Fruit fly (Drosophila melanogaster): Measurements from ENCODE around the gene asl.
A peak's percentile ranks its signal among the peaks of the same experiment; 100 is the strongest.

The asl gene

dm6 chr3R:5562956-5563355 lies 43.4 kb downstream of the asl start:
- TF ChIP-seq CG14655 (GFP tag; optimal IDR thresholded peaks at IDR 0.05) (no peak), CG34367 (tag; optimal IDR thresholded peaks at IDR 0.05) (no peak), CG17806 (tag; optimal IDR thresholded peaks at IDR 0.05) (no peak), rn (GFP tag; IDR thresholded peaks at IDR 0.05) (no peak)

DNA sequence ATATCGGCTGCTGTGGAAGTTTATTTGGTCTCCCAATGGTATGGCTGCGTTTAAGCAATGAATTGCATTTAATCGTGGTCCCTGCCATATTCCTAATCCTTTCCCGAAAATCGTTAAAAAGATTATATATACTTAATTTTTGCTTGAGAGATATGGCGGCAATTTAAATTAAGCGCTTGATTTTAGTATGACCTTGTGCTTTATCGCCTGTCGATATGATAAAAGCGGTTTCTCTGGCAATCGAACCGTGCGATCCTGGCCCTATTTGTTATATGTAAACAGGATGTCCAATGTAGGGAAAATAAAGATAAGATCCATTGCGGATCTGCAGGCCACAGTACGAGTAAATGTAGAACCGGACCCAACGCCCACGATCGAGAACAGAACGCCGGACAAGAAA lies 51.5 kb downstream of the asl start, which contains the start of gene Snm1:
Gene Snm1 (plus strand): TSS at position 233 of the 400 bp plus-strand sequence.
- TF ChIP-seq Ets98B (GFP tag; IDR thresholded peaks at IDR 0.05): no peak
- no peak for TF ChIP-seq CG34367 (tag; optimal IDR thresholded peaks at IDR 0.05)
- TF ChIP-seq CG4496 (GFP tag; IDR thresholded peaks at IDR 0.05): 0 out of 3 replicates have a peak, but pooled peaks have one; percentile 21
- TF ChIP-seq Pif1B (GFP tag; optimal IDR thresholded peaks at IDR 0.05): no peak

- TF ChIP-seq Pif1B (GFP tag; optimal IDR thresholded peaks at IDR 0.05): no peak
- TF ChIP-seq Pif1A (GFP tag; optimal IDR thresholded peaks at IDR 0.05): no peak
- TF ChIP-seq CG8159 (tag; optimal IDR thresholded peaks at IDR 0.05): no peak
- TF ChIP-seq Ets98B (GFP tag; IDR thresholded peaks at IDR 0.05): no peak
- no peak for TF ChIP-seq CG9948 (tag; optimal IDR thresholded peaks at IDR 0.05)
- TF ChIP-seq fd96Ca (GFP tag; IDR thresholded peaks at IDR 0.05): no peak
- TF ChIP-seq CG4496 (GFP tag; IDR thresholded peaks at IDR 0.05): no peak
- no peak for TF ChIP-seq CG17806 (tag; optimal IDR thresholded peaks at IDR 0.05)
- no peak for TF ChIP-seq gl (tag; optimal IDR thresholded peaks at IDR 0.05)
- TF ChIP-seq CG10348 (GFP tag; IDR thresholded peaks at IDR 0.05): no peak
- TF ChIP-seq Snoo (tag; optimal IDR thresholded peaks at IDR 0.05): no peak
Observed at dm6 chr3R:5554082-5554481, 52.3 kb downstream of the asl start, which contains the start of gene Pcmt. Gene Pcmt, minus strand, starts transcription at chr3R:5554316.
